Worm (Caenorhabditis elegans) whole organism, L1 larva: Measurements from ENCODE around the gene idpc-6.
A peak's percentile ranks its signal among the peaks of the same experiment; 100 is the strongest.

ENCODE experiments used
- C04F5.9 ChIP-seq: sonication (generic microtip); optimal IDR thresholded peaks from 2 replicates; lab custom pipeline; 2016; ENCODE audit warnings: missing genetic modification characterization, missing compliant biosample characterization
- C16A3.4 ChIP-seq: fragments of 150-350 bp; optimal IDR thresholded peaks from 2 replicates; lab custom pipeline; 2014; ENCODE audit warnings: missing biosample characterization, missing genetic modification characterization
- C34B4.2 ChIP-seq: sonication (generic microtip); optimal IDR thresholded peaks from 2 replicates; lab custom pipeline; 2017; ENCODE audit warnings: mild to moderate bottlenecking, missing genetic modification characterization, missing compliant biosample characterization
- F16B12.6 ChIP-seq: fragments of 150-350 bp; optimal IDR thresholded peaks from 2 replicates; lab custom pipeline; 2014; ENCODE audit warnings: missing biosample characterization, missing genetic modification characterization
- Y116A8C.19 ChIP-seq: sonication (generic microtip); optimal IDR thresholded peaks from 2 replicates; lab custom pipeline; 2016; ENCODE audit warnings: missing compliant biosample characterization, missing genetic modification characterization, borderline replicate concordance
- ama-1 ChIP-seq: fragments of 150-350 bp; optimal IDR thresholded peaks from 2 replicates; lab custom pipeline; 2014
- ceh-8 ChIP-seq: fragments of 200-800 bp; sonication (Bioruptor generic); optimal IDR thresholded peaks from 2 replicates; lab custom pipeline; 2018; ENCODE audit warnings: mild to moderate bottlenecking, missing genetic modification characterization, moderate library complexity, missing compliant biosample characterization
- ceh-82 ChIP-seq, 3 experiments: fragments of 150-350 bp in 1 of 3; sonication (generic microtip) in 2 of 3; optimal IDR thresholded peaks; 2 replicates each; lab custom pipeline; 2014 to 2017; ENCODE audit warnings: missing biosample characterization in 3 of 3, missing genetic modification characterization in 3 of 3
- ceh-88 ChIP-seq: fragments of 200-800 bp; sonication (Bioruptor generic); IDR thresholded peaks from 2 replicates; pipeline ENCODE4 v1.3.6; 2022; ENCODE audit warnings: missing genetic modification characterization, missing compliant biosample characterization
- ceh-90 ChIP-seq: sonication (generic microtip); optimal IDR thresholded peaks from 2 replicates; lab custom pipeline; 2016; ENCODE audit warnings: missing genetic modification characterization, missing compliant biosample characterization
- ces-1 ChIP-seq: fragments of 150-350 bp; optimal IDR thresholded peaks from 2 replicates; lab custom pipeline; 2014; ENCODE audit warnings: missing biosample characterization, missing genetic modification reagents, missing genetic modification characterization
- dpl-1 ChIP-seq, 3 experiments: fragments of 150-350 bp in 2 of 3; sonication (generic microtip) in 1 of 3; optimal IDR thresholded peaks; 2 replicates each; lab custom pipeline; 2014 to 2017; ENCODE audit warnings: missing biosample characterization in 3 of 3, missing genetic modification characterization in 3 of 3, missing genetic modification reagents in 3 of 3
- efl-1 ChIP-seq, 4 experiments: fragments of 150-350 bp; optimal IDR thresholded peaks in 3 of 4; peaks in 1 of 4; 1 replicate in 1 of 4; 2 replicates in 3 of 4; lab custom pipeline; 2014; ENCODE audit warnings: missing biosample characterization in 2 of 4, missing genetic modification characterization in 2 of 4, missing genetic modification reagents in 2 of 4
- efl-3 ChIP-seq: fragments of 200-800 bp; sonication (Bioruptor generic); optimal IDR thresholded peaks from 2 replicates; lab custom pipeline; 2018; ENCODE audit warnings: mild to moderate bottlenecking, missing genetic modification characterization, missing compliant biosample characterization
- egl-13 ChIP-seq: sonication (generic microtip); optimal IDR thresholded peaks from 2 replicates; lab custom pipeline; 2016; ENCODE audit warnings: missing genotype, missing genetic modification reagents, missing genetic modification characterization, missing compliant biosample characterization
- elt-3 ChIP-seq, 6 experiments: fragments of 150-350 bp in 1 of 6; sonication (generic microtip); optimal IDR thresholded peaks; 2 replicates each; lab custom pipeline; 2017 to 2018; ENCODE audit warnings: missing biosample characterization in 6 of 6, missing genetic modification characterization in 6 of 6, inconsistent platforms in 1 of 6
- fkh-10 ChIP-seq: sonication (generic microtip); optimal IDR thresholded peaks from 2 replicates; lab custom pipeline; 2017; ENCODE audit warnings: missing biosample characterization, missing genetic modification reagents, missing genetic modification characterization
- hlh-4 ChIP-seq: sonication (generic microtip); optimal IDR thresholded peaks from 2 replicates; lab custom pipeline; 2016; ENCODE audit warnings: mild to moderate bottlenecking, missing genetic modification characterization, missing compliant biosample characterization
- hpl-2 ChIP-seq: fragments of 150-350 bp; optimal IDR thresholded peaks from 2 replicates; lab custom pipeline; 2014; ENCODE audit warnings: missing biosample characterization, missing genetic modification reagents, missing genetic modification characterization
- lin-14 ChIP-seq: fragments of 200-800 bp; sonication (Bioruptor generic); optimal IDR thresholded peaks from 2 replicates; lab custom pipeline; 2018; ENCODE audit warnings: mild to moderate bottlenecking, missing genetic modification characterization, moderate library complexity, missing compliant biosample characterization
- lin-15B ChIP-seq: fragments of 150-350 bp; sonication (generic microtip); optimal IDR thresholded peaks from 3 replicates; lab custom pipeline; 2014; ENCODE audit warnings: missing biosample characterization, missing genetic modification characterization
- lin-35 ChIP-seq, 2 experiments: fragments of 150-350 bp; optimal IDR thresholded peaks; 2 replicates each; lab custom pipeline; 2014; ENCODE audit warnings: missing biosample characterization in 2 of 2, missing genetic modification characterization in 2 of 2, missing genetic modification reagents in 2 of 2
- mab-9 ChIP-seq: fragments of 200-800 bp; sonication (Bioruptor generic); IDR thresholded peaks from 2 replicates; pipeline ENCODE4 v1.3.6; 2022; ENCODE audit warnings: missing genetic modification reagents, missing genetic modification characterization, missing compliant biosample characterization
- mef-2 ChIP-seq: fragments of 150-350 bp; optimal IDR thresholded peaks from 2 replicates; lab custom pipeline; 2014; ENCODE audit warnings: missing biosample characterization, missing genetic modification characterization
- nhr-11 ChIP-seq: fragments of 150-350 bp; optimal IDR thresholded peaks from 2 replicates; lab custom pipeline; 2014; ENCODE audit warnings: missing biosample characterization, missing genetic modification characterization
- nhr-19 ChIP-seq: fragments of 200-800 bp; sonication (Bioruptor generic); conservative IDR thresholded peaks from 2 replicates; pipeline ENCODE4 v1.3.6; 2022; ENCODE audit warnings: missing genetic modification characterization, missing compliant biosample characterization
- nhr-47 ChIP-seq: sonication (generic microtip); optimal IDR thresholded peaks from 2 replicates; lab custom pipeline; 2016; ENCODE audit warnings: mild to moderate bottlenecking, missing genetic modification characterization, moderate library complexity, missing compliant biosample characterization
- nhr-90 ChIP-seq: sonication (generic microtip); optimal IDR thresholded peaks from 2 replicates; lab custom pipeline; 2016; ENCODE audit warnings: mild to moderate bottlenecking, missing genetic modification characterization, missing compliant biosample characterization; ENCODE audit not compliant: poor library complexity
- pag-3 ChIP-seq: sonication (generic microtip); optimal IDR thresholded peaks from 2 replicates; lab custom pipeline; 2017; ENCODE audit warnings: missing genetic modification characterization, mild to moderate bottlenecking, missing compliant biosample characterization, antibody characterized with exemption, borderline replicate concordance; ENCODE audit not compliant: insufficient read depth
- pax-3 ChIP-seq: fragments of 200-800 bp; sonication (Bioruptor generic); optimal IDR thresholded peaks from 2 replicates; lab custom pipeline; 2018; ENCODE audit warnings: mild to moderate bottlenecking, missing genetic modification characterization, moderate library complexity, missing compliant biosample characterization
- pqm-1 ChIP-seq: sonication (generic microtip); optimal IDR thresholded peaks from 3 replicates; lab custom pipeline; 2017; ENCODE audit warnings: missing biosample characterization, missing genetic modification characterization
- snpc-4 ChIP-seq: fragments of 150-350 bp; optimal IDR thresholded peaks from 2 replicates; lab custom pipeline; 2014; ENCODE audit warnings: missing biosample characterization, missing genetic modification characterization
- snu-23 ChIP-seq: sonication (generic microtip); optimal IDR thresholded peaks from 2 replicates; lab custom pipeline; 2016; ENCODE audit warnings: missing genetic modification characterization, missing compliant biosample characterization
- sox-4 ChIP-seq: sonication (generic microtip); optimal IDR thresholded peaks from 2 replicates; lab custom pipeline; 2016; ENCODE audit warnings: missing genetic modification characterization, missing compliant biosample characterization
- sup-37 ChIP-seq: fragments of 200-800 bp; sonication (Bioruptor generic); optimal IDR thresholded peaks from 2 replicates; lab custom pipeline; 2018; ENCODE audit warnings: mild to moderate bottlenecking, missing genetic modification characterization, missing compliant biosample characterization
- swsn-7 ChIP-seq: sonication (generic microtip); optimal IDR thresholded peaks from 2 replicates; lab custom pipeline; 2016; ENCODE audit warnings: missing genetic modification characterization, missing compliant biosample characterization
- tlp-1 ChIP-seq: fragments of 150-350 bp; optimal IDR thresholded peaks from 2 replicates; lab custom pipeline; 2014; ENCODE audit warnings: missing biosample characterization, missing genetic modification characterization
- unc-30 ChIP-seq: sonication (generic microtip); optimal IDR thresholded peaks from 2 replicates; lab custom pipeline; 2017; ENCODE audit warnings: missing biosample characterization, missing genetic modification characterization
- unc-98 ChIP-seq: fragments of 200-800 bp; sonication (Bioruptor generic); IDR thresholded peaks from 2 replicates; pipeline ENCODE4 v1.3.6; 2022; ENCODE audit warnings: missing genetic modification characterization, missing compliant biosample characterization
- zag-1 ChIP-seq: fragments of 150-350 bp; optimal IDR thresholded peaks from 2 replicates; lab custom pipeline; 2014; ENCODE audit warnings: missing biosample characterization, missing genetic modification characterization
- zip-4 ChIP-seq: fragments of 200-800 bp; sonication (Bioruptor generic); optimal IDR thresholded peaks from 2 replicates; lab custom pipeline; 2018; ENCODE audit warnings: mild to moderate bottlenecking, missing genetic modification characterization, moderate library complexity, missing compliant biosample characterization
- ztf-4 ChIP-seq: fragments of 150-350 bp; optimal IDR thresholded peaks from 2 replicates; lab custom pipeline; 2014; ENCODE audit warnings: missing biosample characterization, missing genetic modification characterization

The idpc-6 gene

ce11 chrV:9633313-9633712 lies 13.4 kb downstream of the idpc-6 start, which contains the start of gene col-147 (continued):
- TF ChIP-seq zip-4 (GFP tag; lab: Kevin White, UChicago) (no peak), unc-98 (GFP tag; lab: Robert Waterston, UW) (no peak), ceh-82 (tag; optimal IDR thresholded peaks at IDR 0.05; lab: Kevin White, UChicago) (no peak), mab-9 (GFP tag; lab: Robert Waterston, UW) (no peak), zag-1 (tag; lab: Kevin White, UChicago) (no peak), swsn-7 (tag; lab: Kevin White, UChicago) (no peak), hpl-2 (GFP tag; lab: Kevin White, UChicago) (no peak), dpl-1 (GFP tag; optimal IDR thresholded peaks at IDR 0.05; lab: Kevin White, UChicago) (no peak)

DNA sequence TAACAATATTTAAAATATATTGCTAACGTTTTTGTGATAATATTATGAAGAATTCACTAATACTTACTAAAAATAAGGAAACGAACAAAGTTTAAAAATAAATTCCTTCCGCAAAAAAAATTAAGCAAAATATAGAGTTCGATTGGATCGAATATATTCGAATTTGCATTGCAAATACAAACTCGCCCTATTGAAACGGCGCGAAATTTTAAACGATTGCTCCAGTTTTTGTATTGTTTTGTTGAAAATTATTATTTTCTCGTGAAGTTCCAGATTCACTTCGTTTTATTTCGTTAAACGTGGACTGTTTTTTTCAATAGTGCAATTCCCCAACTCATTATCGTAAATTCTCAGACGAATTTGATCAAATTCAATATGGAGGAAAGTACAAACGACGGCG lies 25.6 kb downstream of the idpc-6 start, which contains the start of the genes atl-1 and hcp-2:
atl-1 (minus strand) TSS at position 89 of the 400 bp plus-strand sequence.
hcp-2 (plus strand) TSS at position 353 of the 400 bp plus-strand sequence.
- TF ChIP-seq unc-30: no peak
- peak; percentile 49 to 87 for TF ChIP-seq lin-35 (GFP tag; optimal IDR thresholded peaks at IDR 0.05; lab: Kevin White, UChicago)
- peak; percentile 69 to 83 for TF ChIP-seq efl-1 (optimal IDR thresholded peaks at IDR 0.05; lab: Kevin White, UChicago)
- TF ChIP-seq efl-1 (GFP tag; optimal IDR thresholded peaks at IDR 0.05 in 1 of 2; lab: Kevin White, UChicago): peak; percentile 78 to 97
- peak; percentile 11 for TF ChIP-seq lin-15B
- no peak for TF ChIP-seq nhr-47 (tag; lab: Kevin White, UChicago)
- TF ChIP-seq dpl-1 (GFP tag; optimal IDR thresholded peaks at IDR 0.05; lab: Kevin White, UChicago): peak; percentile 50 to 82 (median 70)
- peak; percentile 9 for TF ChIP-seq C16A3.4 (tag; lab: Kevin White, UChicago)
- no peak for TF ChIP-seq swsn-7 (tag; lab: Kevin White, UChicago)

DNA sequence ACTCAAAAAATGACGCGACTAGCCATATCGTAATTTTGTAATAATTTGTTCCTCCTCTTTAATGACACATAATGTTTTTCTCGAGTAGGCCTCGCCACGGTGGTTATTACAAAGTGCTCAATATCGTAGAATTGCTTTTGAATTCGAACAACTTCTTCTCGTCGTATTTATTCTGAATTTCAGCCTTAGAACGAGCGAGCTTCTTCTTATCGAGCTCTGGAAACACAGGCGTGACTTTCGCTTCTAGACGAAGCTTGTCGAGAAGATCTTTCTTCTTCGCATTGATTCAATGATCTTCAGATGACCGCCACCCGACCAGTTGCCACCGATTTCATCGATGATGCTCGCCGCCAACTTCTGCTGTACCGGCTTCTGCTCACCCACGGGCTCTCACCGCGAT lies 31.3 kb downstream of the idpc-6 start, which contains the start of gene T06E4.21:
T06E4.21 (plus strand) TSS at position 301 of the 400 bp plus-strand sequence.
- TF ChIP-seq lin-15B (no peak), egl-13 (tag; lab: Kevin White, UChicago) (no peak), ceh-90 (tag; lab: Kevin White, UChicago) (no peak), zag-1 (tag; lab: Kevin White, UChicago) (no peak), ceh-88 (GFP tag; lab: Robert Waterston, UW) (no peak), C34B4.2 (tag; lab: Kevin White, UChicago) (no peak), ama-1 (lab: Kevin White, UChicago) (no peak), zip-4 (GFP tag; lab: Kevin White, UChicago) (no peak), elt-3 (tag; optimal IDR thresholded peaks at IDR 0.05; lab: Kevin White, UChicago) (no peak), mef-2 (tag; lab: Kevin White, UChicago) (no peak), hpl-2 (GFP tag; lab: Kevin White, UChicago) (no peak), sox-4 (tag; lab: Kevin White, UChicago) (no peak), ces-1 (GFP tag; lab: Kevin White, UChicago) (no peak), F16B12.6 (tag; lab: Kevin White, UChicago) (no peak)
- TF ChIP-seq, all 84 proteins: peak for 0

- TF ChIP-seq fkh-10 (GFP tag; lab: Kevin White, UChicago) (no peak), hlh-4 (no peak), egl-13 (tag; lab: Kevin White, UChicago) (no peak), pag-3 (no peak), lin-15B (no peak), unc-98 (GFP tag; lab: Robert Waterston, UW) (no peak), tlp-1 (tag; lab: Kevin White, UChicago) (no peak), hpl-2 (GFP tag; lab: Kevin White, UChicago) (no peak), lin-14 (GFP tag; lab: Kevin White, UChicago) (peak; percentile 57), lin-35 (GFP tag; optimal IDR thresholded peaks at IDR 0.05; lab: Kevin White, UChicago) (peak in 1 of 2 experiments; percentile 29), efl-3 (no peak), ztf-4 (tag; lab: Kevin White, UChicago) (no peak), C34B4.2 (tag; lab: Kevin White, UChicago) (no peak), Y116A8C.19 (tag; lab: Kevin White, UChicago) (no peak), snu-23 (GFP tag; lab: Kevin White, UChicago) (peak; percentile 31), C04F5.9 (tag; lab: Kevin White, UChicago) (no peak), pax-3 (tag; lab: Kevin White, UChicago) (no peak), ama-1 (lab: Kevin White, UChicago) (no peak), pqm-1 (tag; lab: Kevin White, UChicago) (no peak), nhr-90 (tag; lab: Kevin White, UChicago) (no peak), sup-37 (no peak), nhr-19 (peak; percentile 44), snpc-4 (tag; lab: Kevin White, UChicago) (no peak), nhr-11 (tag; lab: Kevin White, UChicago) (no peak), ces-1 (GFP tag; lab: Kevin White, UChicago) (no peak), ceh-8 (GFP tag; lab: Kevin White, UChicago) (no peak)
Observed at ce11 chrV:9654154-9654805, 34.3 kb downstream of the idpc-6 start, which contains the start of gene cyp-29A4. Gene cyp-29A4, plus strand, starts transcription at chrV:9654755.
